Worm (Caenorhabditis elegans) whole organism, L3 larva: Measurements from ENCODE around the gene egrh-1.

ENCODE experiments used
- aly-2 ChIP-seq: fragments of 150-350 bp; optimal IDR thresholded peaks from 2 replicates; lab custom pipeline; 2014; ENCODE audit warnings: missing biosample characterization, missing genetic modification characterization
- ama-1 ChIP-seq: fragments of 150-350 bp; optimal IDR thresholded peaks from 2 replicates; lab custom pipeline; 2018
- eor-1 ChIP-seq, 2 experiments: fragments of 150-350 bp; optimal IDR thresholded peaks; 2 replicates each; lab custom pipeline; 2014 to 2018; ENCODE audit warnings: missing biosample characterization in 2 of 2, missing genetic modification characterization in 2 of 2
- nhr-12 ChIP-seq: fragments of 150-350 bp; optimal IDR thresholded peaks from 2 replicates; lab custom pipeline; 2014; ENCODE audit warnings: missing biosample characterization, missing genetic modification characterization
- nhr-25 ChIP-seq: sonication (generic microtip); optimal IDR thresholded peaks from 2 replicates; lab custom pipeline; 2017; ENCODE audit warnings: missing biosample characterization, missing genetic modification characterization
- unc-62 ChIP-seq: fragments of 150-350 bp; sonication (generic microtip); optimal IDR thresholded peaks from 4 replicates; lab custom pipeline; 2014; ENCODE audit warnings: missing biosample characterization, missing genetic modification reagents, missing genetic modification characterization
- zag-1 ChIP-seq: fragments of 150-350 bp; optimal IDR thresholded peaks from 2 replicates; lab custom pipeline; 2014; ENCODE audit warnings: missing biosample characterization, missing genetic modification characterization

ce11 chrX:14842846-14843369 lies 2.8 kb upstream of the egrh-1 start:
- TF ChIP-seq eor-1 (tag; optimal IDR thresholded peaks at IDR 0.05; lab: Kevin White, UChicago) (no peak), nhr-12 (no peak), nhr-25 (no peak), aly-2 (no peak), unc-62 (GFP tag; lab: Kevin White, UChicago) (no peak), ama-1 (lab: Kevin White, UChicago) (no peak), zag-1 (tag; lab: Kevin White, UChicago) (no peak)
